Worm (Caenorhabditis elegans): ENCODE data around the gene C14B1.12.
A peak's percentile ranks its signal among the peaks of the same experiment; 100 is the strongest.

Gene C14B1.12

DNA sequence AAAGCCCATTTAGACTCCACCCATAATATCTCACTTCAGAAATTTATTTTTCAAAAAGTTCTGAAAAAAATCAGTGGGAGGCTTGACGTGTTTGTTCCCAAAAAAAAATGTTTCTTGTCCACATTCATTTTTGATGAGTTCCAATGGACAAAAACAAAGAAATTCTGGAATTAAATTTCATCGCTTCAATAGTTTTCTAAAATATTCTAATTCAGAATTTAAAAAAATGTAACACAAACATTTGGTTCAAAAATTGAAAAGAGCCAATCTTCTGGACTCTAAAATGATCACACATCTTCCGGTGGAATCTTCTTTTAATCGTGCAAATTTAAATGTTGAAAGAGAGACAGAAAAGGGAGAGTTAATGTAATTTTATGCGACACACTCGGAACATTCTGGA, 32.3 kb downstream of the C14B1.12 start:
- no peak for TF ChIP-seq peb-1 (tag; optimal IDR thresholded peaks at IDR 0.05)
- TF ChIP-seq nhr-21 (tag; optimal IDR thresholded peaks at IDR 0.05): no peak
- TF ChIP-seq elt-3 (tag; optimal IDR thresholded peaks at IDR 0.05): no peak
- no peak for TF ChIP-seq nhr-12 (tag; optimal IDR thresholded peaks at IDR 0.05)
- TF ChIP-seq unc-39 (tag; optimal IDR thresholded peaks at IDR 0.05): no peak
- TF ChIP-seq nhr-23 (tag; optimal IDR thresholded peaks at IDR 0.05): no peak
- TF ChIP-seq C34F6.9 (tag; optimal IDR thresholded peaks at IDR 0.05): peak; percentile 24

- TF ChIP-seq zag-1 (tag; optimal IDR thresholded peaks at IDR 0.05) (no peak), ztf-1 (GFP tag; conservative IDR thresholded peaks at IDR 0.05) (no peak), nhr-10 (tag; optimal IDR thresholded peaks at IDR 0.05) (no peak), sma-9 (GFP tag; optimal IDR thresholded peaks at IDR 0.05) (no peak), sma-9 (tag; optimal IDR thresholded peaks at IDR 0.05) (no peak), lsy-2 (tag; optimal IDR thresholded peaks at IDR 0.05) (no peak), nhr-11 (tag; optimal IDR thresholded peaks at IDR 0.05) (no peak), egl-27 (tag; optimal IDR thresholded peaks at IDR 0.05) (no peak), skn-1 (tag; optimal IDR thresholded peaks at IDR 0.05) (no peak)
Measured at ce11 chrIII:3682869-3683403, 41.8 kb downstream of the C14B1.12 start.

DNA sequence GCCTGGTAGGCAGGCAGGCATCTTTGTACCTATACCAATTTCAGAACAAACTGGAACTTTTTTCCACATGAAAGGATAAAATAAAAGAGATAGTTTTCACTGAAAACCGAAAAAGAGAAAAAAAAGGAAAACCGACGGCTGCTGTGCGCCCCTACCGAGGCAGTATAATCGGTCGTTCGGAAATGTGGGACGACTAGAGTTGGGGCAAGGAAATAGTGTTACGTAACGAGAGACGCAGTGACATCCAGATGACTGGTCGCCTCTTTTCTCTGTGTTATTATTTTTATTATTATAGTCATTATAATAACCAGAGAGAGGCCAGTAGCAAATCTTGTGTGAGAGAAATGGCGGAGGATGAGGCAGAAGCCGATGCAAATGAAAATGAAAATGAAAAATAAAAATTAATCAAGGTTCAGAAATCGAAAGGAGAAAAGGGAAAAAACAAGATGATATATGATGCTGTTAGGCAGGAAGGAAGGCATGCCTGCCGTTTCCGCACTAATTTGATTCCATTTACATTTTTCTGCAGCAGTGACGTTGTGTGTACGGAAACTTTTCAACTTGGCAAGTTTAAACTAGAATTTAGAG, 43.3 kb downstream of the C14B1.12 start:
- TF ChIP-seq sma-9 (GFP tag; optimal IDR thresholded peaks at IDR 0.05): peak; percentile 21
- no peak for TF ChIP-seq sma-9 (tag; optimal IDR thresholded peaks at IDR 0.05)
- peak; percentile 6 for TF ChIP-seq nhr-25 (tag; optimal IDR thresholded peaks at IDR 0.05)
- TF ChIP-seq blmp-1 (tag; optimal IDR thresholded peaks at IDR 0.05; ENCODE audit: insufficient read depth): peak; percentile 20
- no peak for TF ChIP-seq aly-2 (tag; optimal IDR thresholded peaks at IDR 0.05)
- TF ChIP-seq ztf-4 (tag; optimal IDR thresholded peaks at IDR 0.05): no peak
- no peak for TF ChIP-seq mdl-1 (tag; optimal IDR thresholded peaks at IDR 0.05)

DNA sequence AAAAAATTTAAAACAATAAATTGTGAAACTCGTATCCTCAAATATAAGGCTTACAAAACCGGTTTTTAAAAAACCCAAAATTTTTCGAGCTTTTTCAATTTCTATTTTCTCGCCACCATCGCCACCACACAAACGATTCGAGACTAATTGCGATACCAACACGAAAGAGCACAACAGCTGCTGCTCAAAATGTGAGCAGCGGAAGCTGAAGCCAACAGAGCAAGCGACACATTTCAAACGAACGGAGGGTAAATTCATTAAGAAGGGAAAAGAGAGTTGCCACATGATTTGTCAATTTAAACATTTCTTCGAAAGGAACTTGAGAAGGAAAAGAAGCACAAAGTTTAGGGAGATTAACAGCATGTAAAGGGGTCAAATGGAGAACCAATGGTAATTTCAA, 45.7 kb downstream of the C14B1.12 start:
- peak; percentile 9 for TF ChIP-seq sem-4 (tag; optimal IDR thresholded peaks at IDR 0.05)
- peak in 1 of 2 experiments; percentile 34 for TF ChIP-seq lsy-2 (tag; optimal IDR thresholded peaks at IDR 0.05)
- TF ChIP-seq snpc-4 (tag; optimal IDR thresholded peaks at IDR 0.05): no peak

ce11 chrIII:3677378-3677777, 47.4 kb downstream of the C14B1.12 start:
- TF ChIP-seq fos-1 (tag; optimal IDR thresholded peaks at IDR 0.05) (no peak), elt-3 (tag; optimal IDR thresholded peaks at IDR 0.05) (no peak), nhr-77 (tag; optimal IDR thresholded peaks at IDR 0.05) (no peak), sma-3 (GFP tag; optimal IDR thresholded peaks at IDR 0.05) (no peak), unc-62 (GFP tag; optimal IDR thresholded peaks at IDR 0.05) (no peak), lsy-2 (tag; optimal IDR thresholded peaks at IDR 0.05) (peak; percentile 47 to 84), alr-1 (tag; optimal IDR thresholded peaks at IDR 0.05) (no peak), C34F6.9 (tag; optimal IDR thresholded peaks at IDR 0.05) (peak; percentile 93), sma-9 (GFP tag; optimal IDR thresholded peaks at IDR 0.05) (peak; percentile 81), sma-9 (tag; optimal IDR thresholded peaks at IDR 0.05) (no peak), nhr-23 (tag; optimal IDR thresholded peaks at IDR 0.05) (no peak), ceh-16 (tag; optimal IDR thresholded peaks at IDR 0.05) (no peak), blmp-1 (tag; optimal IDR thresholded peaks at IDR 0.05; ENCODE audit: insufficient read depth) (no peak), F13H6.1 (tag; optimal IDR thresholded peaks at IDR 0.05) (peak; percentile 83), Y55F3AM.14 (GFP tag; optimal IDR thresholded peaks at IDR 0.05) (peak; percentile 58), nhr-12 (tag; optimal IDR thresholded peaks at IDR 0.05) (no peak), ZK546.5 (tag; optimal IDR thresholded peaks at IDR 0.05) (no peak), peb-1 (tag; optimal IDR thresholded peaks at IDR 0.05) (no peak), egl-27 (tag; optimal IDR thresholded peaks at IDR 0.05) (peak; percentile 23), crh-2 (tag; optimal IDR thresholded peaks at IDR 0.05) (peak; percentile 75), R02D3.7 (tag; optimal IDR thresholded peaks at IDR 0.05) (no peak), mbf-1 (tag; optimal IDR thresholded peaks at IDR 0.05) (no peak), ceh-82 (tag; optimal IDR thresholded peaks at IDR 0.05) (no peak), ztf-11 (tag; optimal IDR thresholded peaks at IDR 0.05) (no peak), zag-1 (tag; optimal IDR thresholded peaks at IDR 0.05) (peak; percentile 67), mab-5 (tag; optimal IDR thresholded peaks at IDR 0.05) (peak; percentile 90), skn-1 (tag; optimal IDR thresholded peaks at IDR 0.05) (no peak), elt-1 (tag; optimal IDR thresholded peaks at IDR 0.05) (no peak), snpc-4 (tag; optimal IDR thresholded peaks at IDR 0.05) (no peak), unc-39 (tag; optimal IDR thresholded peaks at IDR 0.05) (no peak), nhr-11 (tag; optimal IDR thresholded peaks at IDR 0.05) (no peak), nhr-237 (tag; optimal IDR thresholded peaks at IDR 0.05) (no peak), sem-4 (tag; optimal IDR thresholded peaks at IDR 0.05) (peak; percentile 50), lin-39 (tag; optimal IDR thresholded peaks at IDR 0.05) (no peak), nhr-25 (tag; optimal IDR thresholded peaks at IDR 0.05) (no peak), lin-13 (GFP tag; optimal IDR thresholded peaks at IDR 0.05) (peak; percentile 59), nhr-10 (tag; optimal IDR thresholded peaks at IDR 0.05) (no peak), ztf-1 (GFP tag; conservative IDR thresholded peaks at IDR 0.05) (no peak), ztf-4 (tag; optimal IDR thresholded peaks at IDR 0.05) (peak; percentile 71), nhr-6 (tag; optimal IDR thresholded peaks at IDR 0.05) (no peak)

Measured in whole organism, L2 larva.